Fruit fly (Drosophila melanogaster): ENCODE results near the gene Cp15.

The Cp15 gene

DNA sequence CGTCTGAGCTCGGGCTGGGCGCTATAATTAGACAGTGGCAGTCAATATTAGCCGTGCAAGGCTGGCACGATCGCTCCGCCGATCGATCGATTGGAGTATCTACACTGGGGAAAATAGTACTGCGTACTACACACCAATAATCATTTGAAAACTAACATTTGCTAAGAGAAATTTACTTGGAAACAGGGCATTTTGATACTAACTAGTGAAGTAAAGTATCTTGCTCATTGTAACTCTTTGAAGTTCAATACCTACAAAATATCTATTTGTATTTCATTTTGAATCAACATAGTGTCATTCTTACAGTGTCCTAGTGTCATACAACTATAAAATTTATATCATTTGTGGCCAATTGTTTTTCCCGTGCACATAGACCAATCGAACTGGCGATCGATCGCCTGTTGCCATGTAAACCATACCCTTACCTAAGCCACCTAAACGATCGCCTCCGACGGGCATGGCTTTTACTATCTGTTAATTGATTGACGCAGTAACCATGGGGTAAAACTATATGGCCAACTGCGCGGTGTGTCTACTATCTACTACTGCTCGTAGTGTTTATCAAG lies 27.6 kb upstream of the Cp15 start (continued):
- no peak for TF ChIP-seq hbn (GFP tag; IDR thresholded peaks at IDR 0.05; ENCODE audit: partially characterized antibody)
- peak; percentile 27 for TF ChIP-seq CG13123 (GFP tag; optimal IDR thresholded peaks at IDR 0.05)
- peak; percentile 49 for TF ChIP-seq chn (GFP tag; optimal IDR thresholded peaks at IDR 0.05)
- TF ChIP-seq Oli (tag; optimal IDR thresholded peaks at IDR 0.05), result peak; percentile 89
- TF ChIP-seq tio (GFP tag; optimal IDR thresholded peaks at IDR 0.05), result peak; percentile 63
- peak; percentile 70 for TF ChIP-seq maf-S (GFP tag; optimal IDR thresholded peaks at IDR 0.05)
- TF ChIP-seq CG6683 (GFP tag; optimal IDR thresholded peaks at IDR 0.05), result peak; percentile 55
- TF ChIP-seq CG34422 (GFP tag; IDR thresholded peaks at IDR 0.05), result peak; percentile 70
- no peak for TF ChIP-seq zen2 (GFP tag; IDR thresholded peaks at IDR 0.05; ENCODE audit: partially characterized antibody)
- TF ChIP-seq CG6654 (GFP tag; optimal IDR thresholded peaks at IDR 0.05), result peak; percentile 43
- TF ChIP-seq trem (tag; optimal IDR thresholded peaks at IDR 0.05), result peak; percentile 43
- TF ChIP-seq Dip2 (GFP tag; IDR thresholded peaks at IDR 0.05), result peak; percentile 24; the same call in 1 of the 2 replicates
- no peak; the same call in 1 of the 2 replicates for TF ChIP-seq CG17328 (GFP tag; IDR thresholded peaks at IDR 0.05)
- TF ChIP-seq CG17361 (GFP tag; IDR thresholded peaks at IDR 0.05), result peak; percentile 84
- peak; percentile 71 for TF ChIP-seq Sox100B (GFP tag; optimal IDR thresholded peaks at IDR 0.05)
- TF ChIP-seq MESR4 (GFP tag; optimal IDR thresholded peaks at IDR 0.05), result peak; percentile 4
- TF ChIP-seq CG31388 (GFP tag; optimal IDR thresholded peaks at IDR 0.05), result peak; percentile 13
- 0 out of 2 replicates have a peak, but pooled peaks have one; percentile 2 for TF ChIP-seq sens-2 (GFP tag; IDR thresholded peaks at IDR 0.05)
- no peak for TF ChIP-seq CG7271 (tag; optimal IDR thresholded peaks at IDR 0.05)
- TF ChIP-seq CG1792 (GFP tag; optimal IDR thresholded peaks at IDR 0.05), result peak; percentile 59
- peak; percentile 59 for TF ChIP-seq CG11723 (GFP tag; optimal IDR thresholded peaks at IDR 0.05)
- peak; percentile 81 for TF ChIP-seq HLH54F (GFP tag; optimal IDR thresholded peaks at IDR 0.05)
- 0 out of 2 replicates have a peak, but pooled peaks have one; percentile 12 for TF ChIP-seq CG1024 (GFP tag; IDR thresholded peaks at IDR 0.05)
- peak; percentile 54 for TF ChIP-seq Jarid2 (GFP tag; optimal IDR thresholded peaks at IDR 0.05)
- TF ChIP-seq nerfin-1 (tag; optimal IDR thresholded peaks at IDR 0.05), result peak; percentile 36
- TF ChIP-seq B-H2 (GFP tag; optimal IDR thresholded peaks at IDR 0.05), result no peak
- TF ChIP-seq Doc2 (GFP tag; IDR thresholded peaks at IDR 0.05), result no peak
- no peak; the same call in none of the 2 replicates for TF ChIP-seq sob (GFP tag; IDR thresholded peaks at IDR 0.05)
- peak; percentile 92 for TF ChIP-seq lilli (GFP tag; optimal IDR thresholded peaks at IDR 0.05)
- TF ChIP-seq CG32772 (GFP tag; IDR thresholded peaks at IDR 0.05), result peak; percentile 63
- no peak for TF ChIP-seq gce (GFP tag; IDR thresholded peaks at IDR 0.05)
- TF ChIP-seq CG6254 (GFP tag; optimal IDR thresholded peaks at IDR 0.05), result peak; percentile 58
- TF ChIP-seq Med (GFP tag), result peak; percentile 91
- TF ChIP-seq lola (GFP tag; optimal IDR thresholded peaks at IDR 0.05), result peak in 1 of 3 experiments; percentile 67
- 0 out of 2 replicates have a peak, but pooled peaks have one; percentile 39 for TF ChIP-seq Poxn (GFP tag; IDR thresholded peaks at IDR 0.05)
- TF ChIP-seq knrl (GFP tag; IDR thresholded peaks at IDR 0.05; ENCODE audit: partially characterized antibody), result no peak
- TF ChIP-seq Hey (tag; optimal IDR thresholded peaks at IDR 0.05), result peak; percentile 82
- peak; percentile 77 for TF ChIP-seq CG9437 (GFP tag; optimal IDR thresholded peaks at IDR 0.05)
- peak; percentile 88 for TF ChIP-seq dmrt99B (tag; optimal IDR thresholded peaks at IDR 0.05)
- no peak for TF ChIP-seq TFAM (GFP tag; optimal IDR thresholded peaks at IDR 0.05)
- peak; percentile 83 for TF ChIP-seq CG13424 (tag; optimal IDR thresholded peaks at IDR 0.05)
- TF ChIP-seq Opbp (GFP tag; IDR thresholded peaks at IDR 0.05; ENCODE audit: partially characterized antibody), result no peak
- TF ChIP-seq Dll (GFP tag; IDR thresholded peaks at IDR 0.05; ENCODE audit: partially characterized antibody), result no peak
- peak; percentile 83 for TF ChIP-seq Aef1 (GFP tag; IDR thresholded peaks at IDR 0.05)
- TF ChIP-seq Drgx (GFP tag; IDR thresholded peaks at IDR 0.05), result peak; percentile 59; the same call in 1 of the 2 replicates
- TF ChIP-seq CG9727 (GFP tag; optimal IDR thresholded peaks at IDR 0.05), result peak; percentile 93
- TF ChIP-seq ewg (GFP tag; optimal IDR thresholded peaks at IDR 0.05), result peak; percentile 57
- peak; percentile 83 for TF ChIP-seq CG10209 (GFP tag; optimal IDR thresholded peaks at IDR 0.05)
- peak; percentile 60; the same call in 1 of the 3 replicates for TF ChIP-seq Mrtf (GFP tag; IDR thresholded peaks at IDR 0.05)

Data from whole organism, embryonic.